Worm (Caenorhabditis elegans): ENCODE results near the gene lrch-1.

DNA sequence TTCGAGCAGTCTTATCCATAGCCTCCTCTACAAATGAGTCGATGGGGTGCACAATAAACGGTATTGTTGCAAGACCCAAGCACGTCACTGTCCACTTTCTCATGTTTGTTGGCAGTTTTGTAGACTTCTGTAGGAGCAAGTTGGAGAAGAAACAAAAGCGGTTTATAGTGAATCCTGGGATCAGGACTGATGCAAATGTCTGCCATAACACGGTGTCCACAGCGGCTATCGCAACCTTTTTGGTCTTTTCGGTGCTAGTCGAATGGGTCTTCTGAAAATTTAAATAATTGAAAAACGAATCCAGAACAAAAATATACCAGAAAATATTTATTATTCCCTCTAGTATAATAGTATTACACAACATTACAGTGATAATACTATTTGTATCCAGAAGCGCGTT is 11.1 kb downstream of the lrch-1 start:
- TF ChIP-seq dao-5 (tag; optimal IDR thresholded peaks at IDR 0.05) (no peak), him-1 (tag; optimal IDR thresholded peaks at IDR 0.05) (no peak), W03F9.2 (tag; optimal IDR thresholded peaks at IDR 0.05) (no peak)
